Fruit fly (Drosophila melanogaster) whole organism, embryonic: Measurements from ENCODE around the gene CG15534.
A peak's percentile ranks its signal among the peaks of the same experiment; 100 is the strongest.

ENCODE experiments used
- Aef1 ChIP-seq: fragments of 200-800 bp; sonication (Bioruptor generic); IDR thresholded peaks from 3 replicates; pipeline ENCODE4 v1.3.6; 2022; ENCODE audit warnings: missing biosample characterization, missing genetic modification characterization
- Atf3 ChIP-seq: fragments of 200-800 bp; sonication (Bioruptor generic); optimal IDR thresholded peaks from 3 replicates; lab custom pipeline; 2016; ENCODE audit warnings: missing biosample characterization, missing genetic modification characterization
- Bgb ChIP-seq: fragments of 200-800 bp; sonication (Bioruptor generic); IDR thresholded peaks from 2 replicates; pipeline ENCODE4 v1.3.6; 2022; ENCODE audit warnings: missing biosample characterization, missing genetic modification characterization; ENCODE audit not compliant: partially characterized antibody
- Blimp-1 ChIP-seq: fragments of 200-800 bp; sonication (Bioruptor generic); optimal IDR thresholded peaks from 3 replicates; lab custom pipeline; 2018; ENCODE audit warnings: missing biosample characterization, missing genetic modification characterization, mild to moderate bottlenecking, moderate library complexity, missing genetic modification reagents
- CG10979 ChIP-seq: fragments of 200-800 bp; sonication (Bioruptor generic); optimal IDR thresholded peaks from 2 replicates; lab custom pipeline; 2018; ENCODE audit warnings: missing biosample characterization, mild to moderate bottlenecking, missing genetic modification characterization, moderate library complexity
- CG11504 ChIP-seq: fragments of 200-800 bp; sonication (Bioruptor generic); optimal IDR thresholded peaks from 3 replicates; lab custom pipeline; 2019; ENCODE audit warnings: missing biosample characterization, mild to moderate bottlenecking, missing genetic modification characterization, moderate library complexity
- CG13123 ChIP-seq: fragments of 200-800 bp; sonication (Bioruptor generic); optimal IDR thresholded peaks from 2 replicates; lab custom pipeline; 2016; ENCODE audit warnings: missing biosample characterization, missing genetic modification characterization
- CG14965 ChIP-seq: fragments of 200-800 bp; sonication (Bioruptor generic); optimal IDR thresholded peaks from 2 replicates; lab custom pipeline; 2016; ENCODE audit warnings: missing biosample characterization, missing genetic modification characterization, borderline replicate concordance
- CG15696 ChIP-seq: fragments of 200-800 bp; sonication (Bioruptor generic); optimal IDR thresholded peaks from 2 replicates; lab custom pipeline; 2019; ENCODE audit warnings: missing biosample characterization, mild to moderate bottlenecking, missing genetic modification characterization, moderate library complexity
- CG17568 ChIP-seq: fragments of 200-800 bp; sonication (Bioruptor generic); optimal IDR thresholded peaks from 2 replicates; lab custom pipeline; 2018; ENCODE audit warnings: missing biosample characterization, mild to moderate bottlenecking, missing genetic modification characterization, moderate library complexity
- CG17829 ChIP-seq: fragments of 200-800 bp; optimal IDR thresholded peaks from 2 replicates; lab custom pipeline; 2019; ENCODE audit warnings: missing biosample characterization, mild to moderate bottlenecking, missing genetic modification characterization, moderate library complexity
- CG18262 ChIP-seq: fragments of 200-800 bp; optimal IDR thresholded peaks from 3 replicates; lab custom pipeline; 2019; ENCODE audit warnings: missing biosample characterization, mild to moderate bottlenecking, missing genetic modification characterization, moderate library complexity
- CG18599 ChIP-seq: fragments of 200-800 bp; sonication (Bioruptor generic); optimal IDR thresholded peaks from 3 replicates; lab custom pipeline; 2017; ENCODE audit warnings: missing biosample characterization, missing genetic modification characterization, mild to moderate bottlenecking, moderate library complexity, missing genetic modification reagents
- CG2712 ChIP-seq: fragments of 200-800 bp; optimal IDR thresholded peaks from 3 replicates; lab custom pipeline; 2019; ENCODE audit warnings: missing biosample characterization, mild to moderate bottlenecking, missing genetic modification characterization, moderate library complexity
- CG30403 ChIP-seq: fragments of 200-800 bp; sonication (Bioruptor generic); optimal IDR thresholded peaks from 3 replicates; lab custom pipeline; 2016; ENCODE audit warnings: missing biosample characterization, missing genetic modification characterization
- CG31441 ChIP-seq: fragments of 200-800 bp; sonication (Bioruptor generic); IDR thresholded peaks from 2 replicates; pipeline ENCODE4 v1.3.6; 2022; ENCODE audit warnings: missing biosample characterization, missing genetic modification characterization
- CG7839 ChIP-seq: fragments of 200-800 bp; sonication (Bioruptor generic); optimal IDR thresholded peaks from 3 replicates; lab custom pipeline; 2018; ENCODE audit warnings: missing biosample characterization, mild to moderate bottlenecking, missing genetic modification characterization, moderate library complexity
- CG8765 ChIP-seq: fragments of 200-800 bp; sonication (Bioruptor generic); IDR thresholded peaks from 2 replicates; pipeline ENCODE4 v1.3.6; 2022; ENCODE audit warnings: missing biosample characterization, missing genetic modification characterization
- CG8944 ChIP-seq: fragments of 200-800 bp; sonication (Bioruptor generic); optimal IDR thresholded peaks from 3 replicates; lab custom pipeline; 2016; ENCODE audit warnings: missing biosample characterization, missing genetic modification characterization
- CG9727 ChIP-seq: fragments of 200-800 bp; sonication (Bioruptor generic); optimal IDR thresholded peaks from 3 replicates; lab custom pipeline; 2017; ENCODE audit warnings: missing biosample characterization, mild to moderate bottlenecking, missing genetic modification characterization
- Ets65A ChIP-seq: fragments of 200-800 bp; sonication (Bioruptor generic); peaks from one replicate; lab custom pipeline; 2016; ENCODE audit warnings: missing biosample characterization, missing genetic modification characterization
- Hr39 ChIP-seq: fragments of >200 bp; optimal IDR thresholded peaks from 2 replicates; lab custom pipeline; 2017
- Jarid2 ChIP-seq: fragments of 200-800 bp; sonication (Bioruptor generic); optimal IDR thresholded peaks from 3 replicates; lab custom pipeline; 2017; ENCODE audit warnings: mild to moderate bottlenecking, missing biosample characterization, missing genetic modification reagents, missing genetic modification characterization
- Med ChIP-seq: fragments of 200-800 bp; sonication (Bioruptor generic); peaks from one replicate; lab custom pipeline; 2016; ENCODE audit warnings: missing biosample characterization, missing genetic modification characterization, mild to moderate bottlenecking, inconsistent platforms, moderate library complexity
- Ptx1 ChIP-seq: fragments of 200-800 bp; sonication (Bioruptor generic); IDR thresholded peaks from 2 replicates; pipeline ENCODE4 v1.3.6; 2022; ENCODE audit warnings: missing biosample characterization, missing genetic modification characterization
- Sox102F ChIP-seq: fragments of 200-800 bp; sonication (Bioruptor generic); optimal IDR thresholded peaks from 2 replicates; lab custom pipeline; 2018; ENCODE audit warnings: missing biosample characterization, mild to moderate bottlenecking, missing genetic modification characterization, moderate library complexity
- Xbp1 ChIP-seq: fragments of 200-800 bp; sonication (Bioruptor generic); optimal IDR thresholded peaks from 3 replicates; lab custom pipeline; 2016; ENCODE audit warnings: missing biosample characterization, mild to moderate bottlenecking, missing genetic modification characterization
- Xrp1 ChIP-seq: fragments of 200-800 bp; sonication (Bioruptor generic); IDR thresholded peaks from 2 replicates; pipeline ENCODE4 v1.3.6; 2022; ENCODE audit warnings: missing biosample characterization, missing genetic modification characterization
- ara ChIP-seq: fragments of 200-800 bp; sonication (Bioruptor generic); IDR thresholded peaks from 2 replicates; pipeline ENCODE4 v1.3.6; 2022; ENCODE audit warnings: missing biosample characterization, missing genetic modification characterization
- bsh ChIP-seq, 2 experiments: fragments of 200-800 bp; sonication (Bioruptor generic); optimal IDR thresholded peaks; 2 replicates each; lab custom pipeline; 2017 to 2018; ENCODE audit warnings: mild to moderate bottlenecking in 2 of 2, missing biosample characterization in 2 of 2, missing genetic modification characterization in 2 of 2, moderate library complexity in 1 of 2
- dmrt11E ChIP-seq: fragments of 200-800 bp; sonication (Bioruptor generic); optimal IDR thresholded peaks from 3 replicates; lab custom pipeline; 2018; ENCODE audit warnings: missing biosample characterization, mild to moderate bottlenecking, missing genetic modification characterization, moderate library complexity
- eve ChIP-seq, 2 experiments: fragments of >200 bp; optimal IDR thresholded peaks; 2 replicates each; lab custom pipeline; 2017; ENCODE audit warnings: missing biosample characterization in 2 of 2, missing genetic modification characterization in 2 of 2
- fd96Cb ChIP-seq: fragments of 200-800 bp; sonication (Bioruptor generic); optimal IDR thresholded peaks from 2 replicates; lab custom pipeline; 2018; ENCODE audit warnings: missing biosample characterization, mild to moderate bottlenecking, missing genetic modification characterization, moderate library complexity
- fu2 ChIP-seq: fragments of 200-800 bp; sonication (Bioruptor generic); optimal IDR thresholded peaks from 2 replicates; lab custom pipeline; 2016; ENCODE audit warnings: missing biosample characterization, missing genetic modification characterization
- gem ChIP-seq: fragments of 200-800 bp; sonication (Bioruptor generic); optimal IDR thresholded peaks from 2 replicates; lab custom pipeline; 2019; ENCODE audit warnings: missing biosample characterization, mild to moderate bottlenecking, missing genetic modification characterization, moderate library complexity
- gsb-n ChIP-seq: fragments of 200-800 bp; sonication (Bioruptor generic); optimal IDR thresholded peaks from 3 replicates; lab custom pipeline; 2018; ENCODE audit warnings: missing biosample characterization, mild to moderate bottlenecking, missing genetic modification characterization
- ind ChIP-seq: fragments of 200-800 bp; sonication (Bioruptor generic); optimal IDR thresholded peaks from 3 replicates; lab custom pipeline; 2016; ENCODE audit warnings: missing biosample characterization, missing genetic modification characterization
- kni ChIP-seq: fragments of 200-800 bp; sonication (Bioruptor generic); optimal IDR thresholded peaks from 3 replicates; lab custom pipeline; 2017; ENCODE audit warnings: mild to moderate bottlenecking, missing biosample characterization, missing genetic modification reagents, missing genetic modification characterization
- lola ChIP-seq, 3 experiments: fragments of >200 bp in 2 of 3; fragments of 200-800 bp in 1 of 3; sonication (Bioruptor generic) in 1 of 3; optimal IDR thresholded peaks; 2 replicates each; lab custom pipeline; 2017 to 2019; ENCODE audit warnings: missing biosample characterization in 3 of 3, missing genetic modification characterization in 3 of 3, mild to moderate bottlenecking in 1 of 3, moderate library complexity in 1 of 3
- phol ChIP-seq: fragments of 200-800 bp; sonication (Bioruptor generic); optimal IDR thresholded peaks from 3 replicates; lab custom pipeline; 2018; ENCODE audit warnings: missing biosample characterization, mild to moderate bottlenecking, missing genetic modification characterization, moderate library complexity
- prd ChIP-seq, 3 experiments: fragments of >200 bp in 2 of 3; fragments of 200-800 bp in 1 of 3; sonication (Bioruptor generic) in 1 of 3; optimal IDR thresholded peaks in 2 of 3; IDR thresholded peaks in 1 of 3; 2 replicates in 2 of 3; 3 replicates in 1 of 3; pipeline versions ENCODE4 v1.3.6 to Lab custom; 2017 to 2022; ENCODE audit warnings: missing biosample characterization in 1 of 3, missing genetic modification characterization in 1 of 3
- row ChIP-seq: fragments of 200-800 bp; sonication (Bioruptor generic); IDR thresholded peaks from 3 replicates; pipeline ENCODE4 v1.3.6; 2022; ENCODE audit warnings: missing biosample characterization, missing genetic modification characterization
- sens ChIP-seq: fragments of 200-800 bp; sonication (Bioruptor generic); peaks from one replicate; lab custom pipeline; 2016; ENCODE audit warnings: missing biosample characterization, missing genetic modification characterization
- seq ChIP-seq: fragments of 200-800 bp; sonication (Bioruptor generic); IDR thresholded peaks from 2 replicates; pipeline ENCODE4 v1.3.6; 2022; ENCODE audit warnings: missing biosample characterization, missing genetic modification characterization
- slbo ChIP-seq: fragments of 200-800 bp; sonication (Bioruptor generic); IDR thresholded peaks from 2 replicates; pipeline ENCODE4 v1.3.6; 2022; ENCODE audit warnings: missing biosample characterization, missing genetic modification characterization
- tap ChIP-seq: fragments of 200-800 bp; optimal IDR thresholded peaks from 3 replicates; lab custom pipeline; 2019; ENCODE audit warnings: missing biosample characterization, mild to moderate bottlenecking, missing genetic modification characterization, moderate library complexity
- trem ChIP-seq: fragments of 200-800 bp; optimal IDR thresholded peaks from 3 replicates; lab custom pipeline; 2019; ENCODE audit warnings: missing biosample characterization, mild to moderate bottlenecking, missing genetic modification characterization, moderate library complexity
- vvl ChIP-seq: fragments of 200-800 bp; sonication (Bioruptor generic); IDR thresholded peaks from 2 replicates; pipeline ENCODE4 v1.3.6; 2022; ENCODE audit warnings: missing biosample characterization, missing genetic modification characterization
- zfh1 ChIP-seq: fragments of 200-800 bp; sonication (Bioruptor generic); IDR thresholded peaks from 3 replicates; pipeline ENCODE4 v1.3.6; 2022; ENCODE audit warnings: missing biosample characterization, missing genetic modification characterization

Gene CG15534

DNA sequence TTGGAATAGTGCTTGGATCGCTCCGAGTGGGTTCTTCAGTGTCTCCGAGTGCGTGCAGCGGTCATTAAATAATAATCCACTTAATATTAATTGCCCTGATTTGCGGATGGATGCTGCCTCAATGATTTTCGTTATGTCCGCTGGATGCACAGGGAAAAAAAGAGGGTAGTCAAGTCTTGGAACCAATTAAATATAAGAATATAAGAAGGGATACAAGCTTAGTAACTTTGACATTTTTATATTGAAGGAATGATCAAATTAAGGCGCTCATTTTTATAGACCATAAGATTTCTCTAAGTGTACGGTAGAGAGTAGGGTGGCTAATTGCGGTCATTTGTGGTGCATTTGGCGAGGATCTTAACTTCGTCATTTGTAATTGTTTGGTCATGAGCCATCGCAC, 39.9 kb upstream of the CG15534 start:
- TF ChIP-seq CG8944 (GFP tag; lab: Kevin White, UChicago) (no peak), gsb-n (tag; lab: Kevin White, UChicago) (no peak), eve (GFP tag; optimal IDR thresholded peaks at IDR 0.05; lab: Kevin White, UChicago) (peak in 1 of 2 experiments; percentile 45), CG10979 (tag; lab: Kevin White, UChicago) (peak; percentile 38), Aef1 (GFP tag; lab: Robert Waterston, UW) (0 out of 3 replicates have a peak, but pooled peaks have one; percentile 11), CG18599 (GFP tag; lab: Kevin White, UChicago) (peak; percentile 6), gem (tag; lab: Kevin White, UChicago) (peak; percentile 44), CG31441 (GFP tag; lab: Robert Waterston, UW) (0 out of 2 replicates have a peak, but pooled peaks have one; percentile 14), row (GFP tag; lab: Robert Waterston, UW) (peak; percentile 26; the same call in 1 of the 3 replicates), Med (GFP tag; lab: Kevin White, UChicago) (peak; percentile 73), Atf3 (GFP tag; lab: Kevin White, UChicago) (no peak), vvl (GFP tag; lab: Robert Waterston, UW) (0 out of 2 replicates have a peak, but pooled peaks have one; percentile 14), CG30403 (GFP tag; lab: Kevin White, UChicago) (peak; percentile 7), Blimp-1 (GFP tag; lab: Kevin White, UChicago) (peak; percentile 19), CG18262 (tag; lab: Kevin White, UChicago) (peak; percentile 32), CG9727 (peak; percentile 34), CG11504 (tag; lab: Kevin White, UChicago) (peak; percentile 6), Xbp1 (GFP tag; lab: Kevin White, UChicago) (peak; percentile 6), CG7839 (tag; lab: Kevin White, UChicago) (peak; percentile 29), CG8765 (no peak), seq (0 out of 2 replicates have a peak, but pooled peaks have one; percentile 28), Sox102F (GFP tag; lab: Kevin White, UChicago) (peak; percentile 15), Bgb (GFP tag; lab: Robert Waterston, UW) (no peak), CG2712 (tag; lab: Kevin White, UChicago) (peak; percentile 32), ara (GFP tag; lab: Robert Waterston, UW) (peak; percentile 34; the same call in 1 of the 2 replicates), CG17568 (GFP tag; lab: Kevin White, UChicago) (no peak), CG17829 (tag; lab: Kevin White, UChicago) (peak; percentile 32), Ets65A (GFP tag; lab: Kevin White, UChicago) (peak; percentile 74), CG15696 (tag; lab: Kevin White, UChicago) (peak; percentile 19), Ptx1 (GFP tag; lab: Robert Waterston, UW) (no peak), CG13123 (GFP tag; lab: Kevin White, UChicago) (no peak), prd (optimal IDR thresholded peaks at IDR 0.05; lab: Kevin White, UChicago) (no peak), prd (GFP tag; IDR thresholded peaks at IDR 0.05; lab: Robert Waterston, UW) (peak; percentile 64; the same call in 2 of the 3 replicates), CG14965 (no peak), fd96Cb (peak; percentile 19), Hr39 (lab: Kevin White, UChicago) (no peak), sens (GFP tag; lab: Kevin White, UChicago) (peak; percentile 87), zfh1 (GFP tag; lab: Robert Waterston, UW) (peak; percentile 62; the same call in 2 of the 3 replicates), kni (no peak), slbo (GFP tag; lab: Robert Waterston, UW) (0 out of 2 replicates have a peak, but pooled peaks have one; percentile 23), Xrp1 (GFP tag; lab: Robert Waterston, UW) (peak; percentile 59), lola (GFP tag; optimal IDR thresholded peaks at IDR 0.05; lab: Kevin White, UChicago) (peak in 1 of 3 experiments; percentile 2), phol (tag; lab: Kevin White, UChicago) (peak; percentile 30), Jarid2 (GFP tag; lab: Kevin White, UChicago) (no peak), ind (GFP tag; lab: Kevin White, UChicago) (peak; percentile 5), bsh (GFP tag; optimal IDR thresholded peaks at IDR 0.05; lab: Kevin White, UChicago) (peak in 1 of 2 experiments; percentile 41), dmrt11E (peak; percentile 51), trem (peak; percentile 1), tap (tag; lab: Kevin White, UChicago) (peak; percentile 6), fu2 (GFP tag; lab: Kevin White, UChicago) (no peak)
